Worm (Caenorhabditis elegans) whole organism, L2 larva: ENCODE data around the gene clec-47.

Source experiments
- C34F6.9 ChIP-seq: fragments of 150-350 bp; optimal IDR thresholded peaks from 2 replicates; lab custom pipeline; 2014; ENCODE audit warnings: missing biosample characterization, missing genetic modification characterization
- F13H6.1 ChIP-seq: sonication (generic microtip); optimal IDR thresholded peaks from 2 replicates; lab custom pipeline; 2016; ENCODE audit warnings: missing genetic modification characterization, missing compliant biosample characterization
- R02D3.7 ChIP-seq: fragments of 150-350 bp; optimal IDR thresholded peaks from 2 replicates; lab custom pipeline; 2014; ENCODE audit warnings: missing biosample characterization, missing genetic modification characterization
- Y55F3AM.14 ChIP-seq: fragments of 200-800 bp; sonication (Bioruptor generic); optimal IDR thresholded peaks from 2 replicates; lab custom pipeline; 2018; ENCODE audit warnings: mild to moderate bottlenecking, missing genetic modification characterization, missing compliant biosample characterization
- ZK546.5 ChIP-seq: sonication (generic microtip); optimal IDR thresholded peaks from 2 replicates; lab custom pipeline; 2017; ENCODE audit warnings: missing biosample characterization, missing genetic modification characterization
- alr-1 ChIP-seq: fragments of 150-350 bp; optimal IDR thresholded peaks from 2 replicates; lab custom pipeline; 2014; ENCODE audit warnings: missing biosample characterization, missing genetic modification characterization
- aly-2 ChIP-seq: fragments of 150-350 bp; optimal IDR thresholded peaks from 2 replicates; lab custom pipeline; 2014; ENCODE audit warnings: missing biosample characterization, missing genetic modification characterization
- ama-1 ChIP-seq: fragments of 150-350 bp; optimal IDR thresholded peaks from 2 replicates; lab custom pipeline; 2018; ENCODE audit warnings: inconsistent platforms
- blmp-1 ChIP-seq: sonication (generic microtip); optimal IDR thresholded peaks from 2 replicates; lab custom pipeline; 2017; ENCODE audit warnings: missing genetic modification characterization, mild to moderate bottlenecking, missing compliant biosample characterization, antibody characterized with exemption, moderate library complexity; ENCODE audit not compliant: insufficient read depth
- ceh-16 ChIP-seq: fragments of 150-350 bp; optimal IDR thresholded peaks from 2 replicates; lab custom pipeline; 2014; ENCODE audit warnings: missing biosample characterization, missing genetic modification characterization
- ceh-82 ChIP-seq: fragments of 150-350 bp; optimal IDR thresholded peaks from 2 replicates; lab custom pipeline; 2014; ENCODE audit warnings: missing biosample characterization, missing genetic modification characterization
- crh-2 ChIP-seq: sonication (generic microtip); optimal IDR thresholded peaks from 2 replicates; lab custom pipeline; 2017; ENCODE audit warnings: missing biosample characterization, missing genetic modification characterization
- dmd-4 ChIP-seq: sonication (generic microtip); optimal IDR thresholded peaks from 2 replicates; lab custom pipeline; 2017; ENCODE audit warnings: missing biosample characterization, missing genetic modification characterization
- egl-27 ChIP-seq: sonication (generic microtip); optimal IDR thresholded peaks from 3 replicates; lab custom pipeline; 2017; ENCODE audit warnings: missing biosample characterization, missing genetic modification reagents, missing genetic modification characterization
- elt-1 ChIP-seq: fragments of 150-350 bp; optimal IDR thresholded peaks from 2 replicates; lab custom pipeline; 2014; ENCODE audit warnings: missing biosample characterization, missing genetic modification characterization
- elt-3 ChIP-seq: sonication (generic microtip); optimal IDR thresholded peaks from 2 replicates; lab custom pipeline; 2017; ENCODE audit warnings: missing biosample characterization, missing genetic modification characterization
- fos-1 ChIP-seq: fragments of 150-350 bp; optimal IDR thresholded peaks from 2 replicates; lab custom pipeline; 2014; ENCODE audit warnings: missing biosample characterization, missing genetic modification characterization
- gmeb-1 ChIP-seq: fragments of 150-350 bp; optimal IDR thresholded peaks from 2 replicates; lab custom pipeline; 2014; ENCODE audit warnings: missing biosample characterization, missing genetic modification characterization
- lin-11 ChIP-seq: fragments of 150-350 bp; sonication (generic microtip); optimal IDR thresholded peaks from 2 replicates; lab custom pipeline; 2014; ENCODE audit warnings: missing biosample characterization, missing genetic modification characterization, inconsistent platforms, mixed read lengths
- lin-13 ChIP-seq: fragments of 150-350 bp; optimal IDR thresholded peaks from 2 replicates; lab custom pipeline; 2014; ENCODE audit warnings: missing biosample characterization, missing genetic modification reagents, missing genetic modification characterization
- lin-39 ChIP-seq: fragments of 150-350 bp; optimal IDR thresholded peaks from 2 replicates; lab custom pipeline; 2014; ENCODE audit warnings: missing biosample characterization, missing genetic modification reagents, missing genetic modification characterization
- lsy-2 ChIP-seq, 2 experiments: fragments of 150-350 bp in 1 of 2; sonication (generic microtip) in 1 of 2; optimal IDR thresholded peaks; 2 replicates each; lab custom pipeline; 2014 to 2017; ENCODE audit warnings: missing biosample characterization in 2 of 2, missing genetic modification characterization in 2 of 2
- mab-5 ChIP-seq: fragments of 150-350 bp; optimal IDR thresholded peaks from 2 replicates; lab custom pipeline; 2014; ENCODE audit warnings: missing biosample characterization, missing genetic modification characterization
- mbf-1 ChIP-seq: sonication (generic microtip); optimal IDR thresholded peaks from 2 replicates; lab custom pipeline; 2017; ENCODE audit warnings: missing biosample characterization, missing genetic modification characterization
- mdl-1 ChIP-seq, 2 experiments: fragments of 150-350 bp in 1 of 2; sonication (generic microtip) in 1 of 2; optimal IDR thresholded peaks; 2 replicates each; lab custom pipeline; 2017; ENCODE audit warnings: missing biosample characterization in 2 of 2, missing genetic modification characterization in 2 of 2
- nhr-10 ChIP-seq: sonication (generic microtip); optimal IDR thresholded peaks from 2 replicates; lab custom pipeline; 2017; ENCODE audit warnings: missing biosample characterization, missing genetic modification characterization
- nhr-11 ChIP-seq: fragments of 150-350 bp; optimal IDR thresholded peaks from 2 replicates; lab custom pipeline; 2014; ENCODE audit warnings: missing biosample characterization, missing genetic modification characterization
- nhr-12 ChIP-seq: fragments of 150-350 bp; optimal IDR thresholded peaks from 2 replicates; lab custom pipeline; 2014; ENCODE audit warnings: missing biosample characterization, missing genetic modification characterization
- nhr-129 ChIP-seq: fragments of 150-350 bp; optimal IDR thresholded peaks from 2 replicates; lab custom pipeline; 2014; ENCODE audit warnings: missing biosample characterization, missing genetic modification characterization
- nhr-21 ChIP-seq: fragments of 150-350 bp; optimal IDR thresholded peaks from 2 replicates; lab custom pipeline; 2014; ENCODE audit warnings: missing biosample characterization, missing genetic modification characterization
- nhr-23 ChIP-seq: fragments of 150-350 bp; optimal IDR thresholded peaks from 2 replicates; lab custom pipeline; 2014; ENCODE audit warnings: missing biosample characterization, missing genetic modification reagents, missing genetic modification characterization
- nhr-237 ChIP-seq: fragments of 150-350 bp; optimal IDR thresholded peaks from 2 replicates; lab custom pipeline; 2014; ENCODE audit warnings: missing biosample characterization, missing genetic modification characterization
- nhr-25 ChIP-seq: fragments of 150-350 bp; sonication (generic microtip); optimal IDR thresholded peaks from 3 replicates; lab custom pipeline; 2014; ENCODE audit warnings: missing biosample characterization, missing genetic modification characterization
- nhr-6 ChIP-seq: fragments of 150-350 bp; optimal IDR thresholded peaks from 2 replicates; lab custom pipeline; 2014; ENCODE audit warnings: missing biosample characterization, missing genetic modification characterization
- nhr-77 ChIP-seq: fragments of 150-350 bp; optimal IDR thresholded peaks from 2 replicates; lab custom pipeline; 2014; ENCODE audit warnings: missing biosample characterization, missing genetic modification characterization
- peb-1 ChIP-seq: fragments of 150-350 bp; optimal IDR thresholded peaks from 2 replicates; lab custom pipeline; 2014; ENCODE audit warnings: missing biosample characterization, missing genetic modification characterization
- sem-4 ChIP-seq: fragments of 150-350 bp; optimal IDR thresholded peaks from 2 replicates; lab custom pipeline; 2014; ENCODE audit warnings: missing biosample characterization, missing genetic modification reagents, missing genetic modification characterization
- skn-1 ChIP-seq: sonication (generic microtip); optimal IDR thresholded peaks from 2 replicates; lab custom pipeline; 2017; ENCODE audit warnings: missing biosample characterization, missing genetic modification characterization
- sma-3 ChIP-seq: sonication (generic microtip); optimal IDR thresholded peaks from 2 replicates; lab custom pipeline; 2016; ENCODE audit warnings: missing genetic modification reagents, missing genetic modification characterization, missing compliant biosample characterization
- sma-9 ChIP-seq, 2 experiments: fragments of 150-350 bp in 1 of 2; sonication (generic microtip) in 1 of 2; optimal IDR thresholded peaks; 2 replicates each; lab custom pipeline; 2014 to 2016; ENCODE audit warnings: missing genetic modification characterization in 2 of 2, mild to moderate bottlenecking in 1 of 2, missing biosample characterization in 1 of 2, missing compliant biosample characterization in 1 of 2, missing genetic modification reagents in 1 of 2, moderate library complexity in 1 of 2
- snpc-4 ChIP-seq: fragments of 150-350 bp; optimal IDR thresholded peaks from 2 replicates; lab custom pipeline; 2014; ENCODE audit warnings: missing biosample characterization, missing genetic modification characterization
- unc-39 ChIP-seq: fragments of 150-350 bp; optimal IDR thresholded peaks from 2 replicates; lab custom pipeline; 2014; ENCODE audit warnings: missing biosample characterization, missing genetic modification characterization
- unc-55 ChIP-seq: fragments of 150-350 bp; sonication (generic microtip); optimal IDR thresholded peaks from 3 replicates; lab custom pipeline; 2014; ENCODE audit warnings: missing biosample characterization, missing genetic modification reagents, missing genetic modification characterization
- unc-62 ChIP-seq: fragments of 150-350 bp; optimal IDR thresholded peaks from 2 replicates; lab custom pipeline; 2014; ENCODE audit warnings: missing biosample characterization, missing genetic modification reagents, missing genetic modification characterization
- zag-1 ChIP-seq: fragments of 150-350 bp; optimal IDR thresholded peaks from 2 replicates; lab custom pipeline; 2014; ENCODE audit warnings: missing biosample characterization, missing genetic modification characterization
- ztf-1 ChIP-seq: fragments of 200-800 bp; sonication (Bioruptor generic); conservative IDR thresholded peaks from 2 replicates; pipeline ENCODE4 v1.3.6; 2022; ENCODE audit warnings: missing genetic modification characterization, missing compliant biosample characterization
- ztf-11 ChIP-seq: sonication (generic microtip); optimal IDR thresholded peaks from 2 replicates; lab custom pipeline; 2017; ENCODE audit warnings: missing biosample characterization, missing genetic modification characterization
- ztf-4 ChIP-seq: fragments of 150-350 bp; optimal IDR thresholded peaks from 2 replicates; lab custom pipeline; 2014; ENCODE audit warnings: missing biosample characterization, missing genetic modification characterization

Gene clec-47

ce11 chrV:15190903-15191302 is 15.3 kb downstream of the clec-47 start, which contains the start of gene Y75B12B.11:
Y75B12B.11 (plus strand) TSS chrV:15191296.
- TF ChIP-seq aly-2 (tag; lab: Kevin White, UChicago) (no peak), sem-4 (tag; lab: Kevin White, UChicago) (peak; percentile 75), mab-5 (peak; percentile 2), unc-39 (tag; lab: Kevin White, UChicago) (no peak), lin-13 (GFP tag; lab: Kevin White, UChicago) (peak; percentile 76), ceh-82 (tag; lab: Kevin White, UChicago) (no peak), nhr-129 (tag; lab: Kevin White, UChicago) (peak; percentile 88), blmp-1 (tag; lab: Kevin White, UChicago) (peak; percentile 32), ZK546.5 (tag; lab: Kevin White, UChicago) (no peak), nhr-25 (tag; lab: Kevin White, UChicago) (no peak), nhr-23 (tag; lab: Kevin White, UChicago) (no peak), mbf-1 (tag; lab: Kevin White, UChicago) (no peak), ceh-16 (tag; lab: Kevin White, UChicago) (peak; percentile 33), nhr-12 (tag; lab: Kevin White, UChicago) (no peak), nhr-237 (tag; lab: Kevin White, UChicago) (no peak), egl-27 (tag; lab: Kevin White, UChicago) (peak; percentile 56), lsy-2 (tag; optimal IDR thresholded peaks at IDR 0.05; lab: Kevin White, UChicago) (peak; percentile 25 to 63), ama-1 (lab: Kevin White, UChicago) (peak; percentile 89), ztf-4 (tag; lab: Kevin White, UChicago) (peak; percentile 70), unc-55 (peak; percentile 73), nhr-77 (no peak), peb-1 (tag; lab: Kevin White, UChicago) (no peak), ztf-11 (tag; lab: Kevin White, UChicago) (no peak), ztf-1 (GFP tag; lab: Robert Waterston, UW) (no peak), dmd-4 (tag; lab: Kevin White, UChicago) (no peak), alr-1 (tag; lab: Kevin White, UChicago) (no peak), nhr-11 (tag; lab: Kevin White, UChicago) (no peak), nhr-21 (peak; percentile 81), R02D3.7 (tag; lab: Kevin White, UChicago) (no peak), F13H6.1 (tag; lab: Kevin White, UChicago) (peak; percentile 69), unc-62 (GFP tag; lab: Kevin White, UChicago) (no peak), crh-2 (tag; lab: Kevin White, UChicago) (peak; percentile 82), elt-3 (tag; lab: Kevin White, UChicago) (no peak), gmeb-1 (peak; percentile 76), zag-1 (tag; lab: Kevin White, UChicago) (no peak), skn-1 (tag; lab: Kevin White, UChicago) (no peak), sma-3 (peak; percentile 80), C34F6.9 (tag; lab: Kevin White, UChicago) (peak; percentile 62), nhr-10 (tag; lab: Kevin White, UChicago) (no peak), elt-1 (tag; lab: Kevin White, UChicago) (no peak), lin-11 (peak; percentile 66), mdl-1 (tag; optimal IDR thresholded peaks at IDR 0.05; lab: Kevin White, UChicago) (no peak), fos-1 (tag; lab: Kevin White, UChicago) (peak; percentile 67), lin-39 (tag; lab: Kevin White, UChicago) (no peak), sma-9 (GFP tag; optimal IDR thresholded peaks at IDR 0.05; lab: Kevin White, UChicago) (peak; percentile 83), sma-9 (tag; optimal IDR thresholded peaks at IDR 0.05; lab: Kevin White, UChicago) (no peak), Y55F3AM.14 (peak; percentile 77), snpc-4 (tag; lab: Kevin White, UChicago) (peak; percentile 55), nhr-6 (tag; lab: Kevin White, UChicago) (no peak)
